Worm (Caenorhabditis elegans) whole organism, L1 larva: ENCODE data around the gene tsp-11.

Source experiments
- C34B4.2 ChIP-seq: sonication (generic microtip); optimal IDR thresholded peaks from 2 replicates; lab custom pipeline; 2017; ENCODE audit warnings: mild to moderate bottlenecking, missing genetic modification characterization, missing compliant biosample characterization
- blmp-1 ChIP-seq: fragments of 150-350 bp; optimal IDR thresholded peaks from 2 replicates; lab custom pipeline; 2014; ENCODE audit warnings: missing biosample characterization, missing genetic modification characterization
- egl-27 ChIP-seq, 2 experiments: fragments of 150-350 bp in 1 of 2; sonication (generic microtip); optimal IDR thresholded peaks; 3 replicates each; lab custom pipeline; 2017 to 2018; ENCODE audit warnings: missing biosample characterization in 2 of 2, missing genetic modification characterization in 2 of 2, missing genetic modification reagents in 2 of 2
- elt-2 ChIP-seq: sonication (generic microtip); optimal IDR thresholded peaks from 2 replicates; lab custom pipeline; 2016; ENCODE audit warnings: missing genetic modification characterization, mild to moderate bottlenecking, inconsistent platforms, missing compliant biosample characterization, missing genetic modification reagents
- fos-1 ChIP-seq: fragments of 150-350 bp; optimal IDR thresholded peaks from 2 replicates; lab custom pipeline; 2014; ENCODE audit warnings: missing biosample characterization, missing genetic modification characterization
- lin-15B ChIP-seq: fragments of 150-350 bp; sonication (generic microtip); optimal IDR thresholded peaks from 3 replicates; lab custom pipeline; 2014; ENCODE audit warnings: missing biosample characterization, missing genetic modification characterization
- nhr-76 ChIP-seq: sonication (generic microtip); optimal IDR thresholded peaks from 2 replicates; lab custom pipeline; 2017; ENCODE audit warnings: missing biosample characterization, missing genetic modification characterization

DNA sequence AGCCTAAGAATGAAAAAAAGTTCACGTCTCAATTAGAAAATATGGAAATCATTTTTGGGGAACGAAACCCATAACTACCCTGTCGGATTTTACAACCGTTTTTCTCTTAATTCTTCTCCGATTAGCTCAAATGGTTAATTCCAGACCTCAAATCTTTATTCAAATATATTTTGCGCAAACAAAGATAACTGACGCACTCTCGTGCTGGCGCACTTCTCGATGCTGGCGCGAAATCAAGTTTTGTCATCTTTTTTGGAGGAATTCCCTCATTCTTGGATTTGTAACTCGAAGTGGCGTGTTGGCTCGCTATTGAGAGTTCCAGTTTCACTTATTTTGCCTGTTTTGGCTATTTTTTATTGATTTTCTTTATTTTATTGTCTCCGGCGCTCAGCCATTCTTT, 45.4 kb upstream of the tsp-11 start:
- TF ChIP-seq C34B4.2 (tag; lab: Kevin White, UChicago) (no peak), blmp-1 (tag; lab: Kevin White, UChicago) (no peak), lin-15B (tag; lab: Kevin White, UChicago) (no peak), elt-2 (tag; lab: Kevin White, UChicago) (no peak), egl-27 (tag; optimal IDR thresholded peaks at IDR 0.05; lab: Kevin White, UChicago) (no peak), nhr-76 (no peak), fos-1 (tag; lab: Kevin White, UChicago) (no peak)
